Fruit fly (Drosophila melanogaster): ENCODE data around the gene swm.

DNA sequence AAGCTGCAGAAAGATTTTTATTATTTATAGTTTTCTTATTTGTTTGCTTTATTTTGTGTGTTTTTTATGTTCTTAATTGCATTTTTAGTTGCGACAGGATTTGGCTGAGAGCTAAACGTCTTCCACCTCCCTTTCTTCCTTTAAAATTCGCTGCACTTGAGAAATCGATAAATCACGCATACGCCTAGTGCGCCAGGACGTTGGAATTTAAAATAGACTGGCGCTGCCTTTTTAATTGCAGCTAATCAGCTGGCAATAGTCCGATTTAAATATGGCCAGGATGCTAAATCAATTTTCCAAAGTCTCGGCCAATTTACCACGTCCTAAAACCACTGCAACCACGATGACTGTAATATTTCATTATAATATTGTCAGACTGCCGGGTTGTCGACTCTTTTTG is 33.8 kb downstream of the swm start:
- no peak for TF ChIP-seq CTCF (optimal IDR thresholded peaks at IDR 0.05)
- no peak for TF ChIP-seq CG8478 (optimal IDR thresholded peaks at IDR 0.05)

Data from S2 (cell line).